Fruit fly (Drosophila melanogaster) whole organism, embryonic: ENCODE data around the gene CG7248.

Experiments used
- Abd-B ChIP-seq: fragments of 200-800 bp; sonication (Bioruptor generic); optimal IDR thresholded peaks from 2 replicates; lab custom pipeline; 2018; ENCODE audit warnings: missing biosample characterization, mild to moderate bottlenecking, missing genetic modification characterization, moderate library complexity
- Ada2b ChIP-seq: fragments of 200-800 bp; sonication (Bioruptor generic); IDR thresholded peaks from 2 replicates; pipeline ENCODE4 v1.3.6; 2022; ENCODE audit warnings: missing biosample characterization, missing genetic modification characterization
- Asciz ChIP-seq: fragments of 200-800 bp; sonication (Bioruptor generic); optimal IDR thresholded peaks from 2 replicates; lab custom pipeline; 2017; ENCODE audit warnings: missing biosample characterization, mild to moderate bottlenecking, missing genetic modification characterization, missing genetic modification reagents
- CG10267 ChIP-seq: fragments of 200-800 bp; sonication (Bioruptor generic); optimal IDR thresholded peaks from 2 replicates; lab custom pipeline; 2018; ENCODE audit warnings: missing biosample characterization, mild to moderate bottlenecking, missing genetic modification characterization, moderate library complexity
- CG10654 ChIP-seq: fragments of 200-800 bp; sonication (Bioruptor generic); optimal IDR thresholded peaks from 2 replicates; lab custom pipeline; 2016; ENCODE audit warnings: missing biosample characterization, missing genetic modification characterization
- CG11456 ChIP-seq: fragments of 200-800 bp; sonication (Bioruptor generic); IDR thresholded peaks from 3 replicates; pipeline ENCODE4 v1.3.6; 2022; ENCODE audit warnings: missing biosample characterization, missing genetic modification characterization
- CG15514 ChIP-seq: fragments of 200-800 bp; sonication (Bioruptor generic); optimal IDR thresholded peaks from 3 replicates; lab custom pipeline; 2017; ENCODE audit warnings: missing biosample characterization, missing genetic modification characterization, mild to moderate bottlenecking, moderate library complexity, missing genetic modification reagents
- CG15696 ChIP-seq: fragments of 200-800 bp; sonication (Bioruptor generic); optimal IDR thresholded peaks from 2 replicates; lab custom pipeline; 2019; ENCODE audit warnings: missing biosample characterization, mild to moderate bottlenecking, missing genetic modification characterization, moderate library complexity
- CG2120 ChIP-seq: fragments of 200-800 bp; sonication (Bioruptor generic); optimal IDR thresholded peaks from 3 replicates; lab custom pipeline; 2016; ENCODE audit warnings: missing biosample characterization, missing genetic modification characterization
- CG30431 ChIP-seq: fragments of 200-800 bp; sonication (Bioruptor generic); optimal IDR thresholded peaks from 2 replicates; lab custom pipeline; 2017; ENCODE audit warnings: missing biosample characterization, missing genetic modification characterization
- CG34376 ChIP-seq: fragments of 200-800 bp; sonication (Bioruptor generic); optimal IDR thresholded peaks from 2 replicates; lab custom pipeline; 2018; ENCODE audit warnings: missing biosample characterization, mild to moderate bottlenecking, missing genetic modification characterization
- CG6683 ChIP-seq: fragments of 200-800 bp; sonication (Bioruptor generic); optimal IDR thresholded peaks from 2 replicates; lab custom pipeline; 2017; ENCODE audit warnings: missing biosample characterization, mild to moderate bottlenecking, missing genetic modification characterization, missing genetic modification reagents
- CG6689 ChIP-seq: fragments of 200-800 bp; sonication (Bioruptor generic); IDR thresholded peaks from 2 replicates; pipeline ENCODE4 v1.3.6; 2022; ENCODE audit warnings: missing biosample characterization, missing genetic modification characterization
- CG9437 ChIP-seq: fragments of 200-800 bp; sonication (Bioruptor generic); optimal IDR thresholded peaks from 2 replicates; lab custom pipeline; 2018; ENCODE audit warnings: missing biosample characterization, mild to moderate bottlenecking, missing genetic modification characterization
- CTCF ChIP-seq: fragments of 200-800 bp; sonication (Bioruptor generic); optimal IDR thresholded peaks from 2 replicates; lab custom pipeline; 2017; ENCODE audit warnings: missing biosample characterization, mild to moderate bottlenecking, missing genetic modification characterization, moderate library complexity
- D ChIP-seq, 2 experiments: fragments of 200-800 bp in 1 of 2; fragments of >200 bp in 1 of 2; sonication (Bioruptor generic) in 1 of 2; optimal IDR thresholded peaks; 2 replicates in 1 of 2; 3 replicates in 1 of 2; lab custom pipeline; 2017; ENCODE audit warnings: mild to moderate bottlenecking in 1 of 2, missing biosample characterization in 1 of 2, missing genetic modification characterization in 1 of 2, missing genetic modification reagents in 1 of 2
- Ets65A ChIP-seq: fragments of 200-800 bp; sonication (Bioruptor generic); peaks from one replicate; lab custom pipeline; 2016; ENCODE audit warnings: missing biosample characterization, missing genetic modification characterization
- Med ChIP-seq: fragments of 200-800 bp; sonication (Bioruptor generic); peaks from one replicate; lab custom pipeline; 2016; ENCODE audit warnings: missing biosample characterization, missing genetic modification characterization, mild to moderate bottlenecking, inconsistent platforms, moderate library complexity
- Meics ChIP-seq: fragments of 200-800 bp; sonication (Bioruptor generic); optimal IDR thresholded peaks from 2 replicates; lab custom pipeline; 2017; ENCODE audit warnings: missing biosample characterization, mild to moderate bottlenecking, missing genetic modification characterization
- Pdp1 ChIP-seq, 2 experiments: fragments of 200-800 bp; sonication (Bioruptor generic); optimal IDR thresholded peaks; 3 replicates each; lab custom pipeline; 2016; ENCODE audit warnings: missing biosample characterization in 2 of 2, missing genetic modification characterization in 2 of 2, mild to moderate bottlenecking in 1 of 2, moderate library complexity in 1 of 2
- Sry-β ChIP-seq: fragments of 200-800 bp; sonication (Bioruptor generic); optimal IDR thresholded peaks from 2 replicates; lab custom pipeline; 2018; ENCODE audit warnings: missing biosample characterization, mild to moderate bottlenecking, missing genetic modification characterization, moderate library complexity
- amos ChIP-seq: fragments of 200-800 bp; sonication (Bioruptor generic); IDR thresholded peaks from 2 replicates; pipeline ENCODE4 v1.3.6; 2022; ENCODE audit warnings: missing biosample characterization, missing genetic modification characterization; ENCODE audit not compliant: partially characterized antibody
- disco-r ChIP-seq: fragments of 200-800 bp; sonication (Bioruptor generic); optimal IDR thresholded peaks from 2 replicates; lab custom pipeline; 2016; ENCODE audit warnings: missing biosample characterization, missing genetic modification characterization
- exex ChIP-seq: fragments of 200-800 bp; sonication (Bioruptor generic); optimal IDR thresholded peaks from 4 replicates; lab custom pipeline; 2018; ENCODE audit warnings: missing biosample characterization, mild to moderate bottlenecking, missing genetic modification characterization, moderate library complexity
- fru ChIP-seq: fragments of >200 bp; optimal IDR thresholded peaks from 2 replicates; lab custom pipeline; 2017
- fu2 ChIP-seq: fragments of 200-800 bp; sonication (Bioruptor generic); optimal IDR thresholded peaks from 2 replicates; lab custom pipeline; 2016; ENCODE audit warnings: missing biosample characterization, missing genetic modification characterization
- ham ChIP-seq: fragments of 200-800 bp; sonication (Bioruptor generic); IDR thresholded peaks from 2 replicates; pipeline ENCODE4 v1.3.6; 2022; ENCODE audit warnings: missing biosample characterization, missing genetic modification characterization
- nau ChIP-seq: fragments of 200-800 bp; sonication (Bioruptor generic); optimal IDR thresholded peaks from 3 replicates; lab custom pipeline; 2017; ENCODE audit warnings: missing biosample characterization, mild to moderate bottlenecking, missing genetic modification characterization, missing genetic modification reagents
- odd ChIP-seq: fragments of 200-800 bp; sonication (Bioruptor generic); optimal IDR thresholded peaks from 2 replicates; lab custom pipeline; 2017; ENCODE audit warnings: missing biosample characterization, mild to moderate bottlenecking, missing genetic modification characterization
- pum ChIP-seq: fragments of 200-800 bp; sonication (Bioruptor generic); optimal IDR thresholded peaks from 2 replicates; lab custom pipeline; 2016; ENCODE audit warnings: missing biosample characterization, missing genetic modification characterization
- schlank ChIP-seq: fragments of 200-800 bp; sonication (Bioruptor generic); optimal IDR thresholded peaks from 2 replicates; lab custom pipeline; 2018; ENCODE audit warnings: missing biosample characterization, mild to moderate bottlenecking, missing genetic modification characterization
- scrt ChIP-seq: fragments of 200-800 bp; sonication (Bioruptor generic); optimal IDR thresholded peaks from 2 replicates; lab custom pipeline; 2018; ENCODE audit warnings: missing biosample characterization, mild to moderate bottlenecking, missing genetic modification characterization, moderate library complexity
- sd ChIP-seq: fragments of 200-800 bp; sonication (Bioruptor generic); optimal IDR thresholded peaks from 3 replicates; lab custom pipeline; 2018; ENCODE audit warnings: missing biosample characterization, mild to moderate bottlenecking, missing genetic modification characterization, moderate library complexity
- stwl ChIP-seq: fragments of 200-800 bp; sonication (Bioruptor generic); optimal IDR thresholded peaks from 3 replicates; lab custom pipeline; 2018; ENCODE audit warnings: missing biosample characterization, mild to moderate bottlenecking, missing genetic modification characterization, moderate library complexity
- trem ChIP-seq: fragments of 200-800 bp; optimal IDR thresholded peaks from 3 replicates; lab custom pipeline; 2019; ENCODE audit warnings: missing biosample characterization, mild to moderate bottlenecking, missing genetic modification characterization, moderate library complexity
- ttk ChIP-seq: fragments of 200-800 bp; sonication (Bioruptor generic); IDR thresholded peaks from 2 replicates; pipeline ENCODE4 v2.1.2; 2022; ENCODE audit warnings: missing biosample characterization, missing genetic modification characterization
- vfl ChIP-seq: fragments of 200-800 bp; sonication (Bioruptor generic); optimal IDR thresholded peaks from 2 replicates; lab custom pipeline; 2016; ENCODE audit warnings: missing biosample characterization, missing genetic modification characterization
- zen2 ChIP-seq: fragments of 200-800 bp; sonication (Bioruptor generic); IDR thresholded peaks from 3 replicates; pipeline ENCODE4 v1.3.6; 2022; ENCODE audit warnings: missing biosample characterization, missing genetic modification characterization; ENCODE audit not compliant: partially characterized antibody

CG7248 gene

dm6 chr3L:11931619-11932018 is 22.3 kb upstream of the CG7248 start:
- peak in 1 of 2 experiments; percentile 73 for TF ChIP-seq Pdp1 (GFP tag; optimal IDR thresholded peaks at IDR 0.05; lab: Kevin White, UChicago)
- TF ChIP-seq D (optimal IDR thresholded peaks at IDR 0.05; lab: Kevin White, UChicago), result no peak
- no peak for TF ChIP-seq D (GFP tag; optimal IDR thresholded peaks at IDR 0.05; lab: Kevin White, UChicago)

dm6 chr3L:11937270-11937669 is 16.6 kb upstream of the CG7248 start:
- no peak for TF ChIP-seq CG11456
- no peak for TF ChIP-seq schlank (tag; lab: Kevin White, UChicago)
- no peak for TF ChIP-seq Meics (GFP tag; lab: Kevin White, UChicago)
- TF ChIP-seq ham, result no peak
- 0 out of 3 replicates have a peak, but pooled peaks have one; percentile 25 for TF ChIP-seq zen2
- TF ChIP-seq odd, result no peak
- no peak for TF ChIP-seq CG2120 (GFP tag; lab: Kevin White, UChicago)
- no peak for TF ChIP-seq Asciz (GFP tag; lab: Kevin White, UChicago)
- TF ChIP-seq CG6689 (GFP tag; lab: Robert Waterston, UW), result 0 out of 2 replicates have a peak, but pooled peaks have one; percentile 6
- TF ChIP-seq ttk (GFP tag; lab: Robert Waterston, UW), result no peak
- TF ChIP-seq Ets65A (GFP tag; lab: Kevin White, UChicago), result peak; percentile 48
- TF ChIP-seq sd (tag; lab: Kevin White, UChicago), result no peak
- TF ChIP-seq scrt (GFP tag; lab: Kevin White, UChicago), result peak; percentile 93
- TF ChIP-seq nau (GFP tag; lab: Kevin White, UChicago), result no peak
- TF ChIP-seq CG9437, result no peak
- TF ChIP-seq CG15696 (tag; lab: Kevin White, UChicago), result no peak
- TF ChIP-seq amos (GFP tag; lab: Robert Waterston, UW), result no peak
- no peak for TF ChIP-seq CG34376 (GFP tag; lab: Kevin White, UChicago)
- TF ChIP-seq Ada2b (GFP tag; lab: Robert Waterston, UW), result no peak
- no peak for TF ChIP-seq fru
- TF ChIP-seq fu2 (GFP tag; lab: Kevin White, UChicago), result no peak
- no peak for TF ChIP-seq CG6683 (GFP tag; lab: Kevin White, UChicago)

- TF ChIP-seq Abd-B (GFP tag; lab: Kevin White, UChicago), result no peak
- peak; percentile 7 for TF ChIP-seq Med (GFP tag; lab: Kevin White, UChicago)
- TF ChIP-seq CG10267 (tag; lab: Kevin White, UChicago), result no peak
- TF ChIP-seq exex, result no peak
- peak; percentile 32 for TF ChIP-seq stwl
- peak; percentile 8 for TF ChIP-seq trem
- TF ChIP-seq CG30431 (GFP tag; lab: Kevin White, UChicago), result no peak
- peak; percentile 84 for TF ChIP-seq scrt (GFP tag; lab: Kevin White, UChicago)
- no peak for TF ChIP-seq disco-r (GFP tag; lab: Kevin White, UChicago)
- no peak for TF ChIP-seq pum (GFP tag; lab: Kevin White, UChicago)
- TF ChIP-seq vfl (GFP tag; lab: Kevin White, UChicago), result no peak
- no peak for TF ChIP-seq CG10654 (GFP tag; lab: Kevin White, UChicago)
Measured at dm6 chr3L:11938716-11939115, 15.2 kb upstream of the CG7248 start, which contains the start of gene CG44837. CG44837 (minus strand) TSS chr3L:11938872.

- TF ChIP-seq CTCF (GFP tag; lab: Kevin White, UChicago) (peak; percentile 75), CG15514 (peak; percentile 17), Sry-β (GFP tag; lab: Kevin White, UChicago) (no peak)
Measured at dm6 chr3L:11941612-11942011, 12.3 kb upstream of the CG7248 start, which contains the start of gene Rpt4R. Rpt4R (plus strand) TSS chr3L:11941912.
